Worm (Caenorhabditis elegans) whole organism, L2 larva: Measurements from ENCODE around the gene cox-11.

Source experiments
- C34F6.9 ChIP-seq: fragments of 150-350 bp; optimal IDR thresholded peaks from 2 replicates; lab custom pipeline; 2014; ENCODE audit warnings: missing biosample characterization, missing genetic modification characterization
- F13H6.1 ChIP-seq: sonication (generic microtip); optimal IDR thresholded peaks from 2 replicates; lab custom pipeline; 2016; ENCODE audit warnings: missing genetic modification characterization, missing compliant biosample characterization
- R02D3.7 ChIP-seq: fragments of 150-350 bp; optimal IDR thresholded peaks from 2 replicates; lab custom pipeline; 2014; ENCODE audit warnings: missing biosample characterization, missing genetic modification characterization
- Y55F3AM.14 ChIP-seq: fragments of 200-800 bp; sonication (Bioruptor generic); optimal IDR thresholded peaks from 2 replicates; lab custom pipeline; 2018; ENCODE audit warnings: mild to moderate bottlenecking, missing genetic modification characterization, missing compliant biosample characterization
- ZK546.5 ChIP-seq: sonication (generic microtip); optimal IDR thresholded peaks from 2 replicates; lab custom pipeline; 2017; ENCODE audit warnings: missing biosample characterization, missing genetic modification characterization
- alr-1 ChIP-seq: fragments of 150-350 bp; optimal IDR thresholded peaks from 2 replicates; lab custom pipeline; 2014; ENCODE audit warnings: missing biosample characterization, missing genetic modification characterization
- aly-2 ChIP-seq: fragments of 150-350 bp; optimal IDR thresholded peaks from 2 replicates; lab custom pipeline; 2014; ENCODE audit warnings: missing biosample characterization, missing genetic modification characterization
- ama-1 ChIP-seq: fragments of 150-350 bp; optimal IDR thresholded peaks from 2 replicates; lab custom pipeline; 2018; ENCODE audit warnings: inconsistent platforms
- blmp-1 ChIP-seq: sonication (generic microtip); optimal IDR thresholded peaks from 2 replicates; lab custom pipeline; 2017; ENCODE audit warnings: missing genetic modification characterization, mild to moderate bottlenecking, missing compliant biosample characterization, antibody characterized with exemption, moderate library complexity; ENCODE audit not compliant: insufficient read depth
- ceh-16 ChIP-seq: fragments of 150-350 bp; optimal IDR thresholded peaks from 2 replicates; lab custom pipeline; 2014; ENCODE audit warnings: missing biosample characterization, missing genetic modification characterization
- ceh-82 ChIP-seq: fragments of 150-350 bp; optimal IDR thresholded peaks from 2 replicates; lab custom pipeline; 2014; ENCODE audit warnings: missing biosample characterization, missing genetic modification characterization
- crh-2 ChIP-seq: sonication (generic microtip); optimal IDR thresholded peaks from 2 replicates; lab custom pipeline; 2017; ENCODE audit warnings: missing biosample characterization, missing genetic modification characterization
- dmd-4 ChIP-seq: sonication (generic microtip); optimal IDR thresholded peaks from 2 replicates; lab custom pipeline; 2017; ENCODE audit warnings: missing biosample characterization, missing genetic modification characterization
- egl-27 ChIP-seq: sonication (generic microtip); optimal IDR thresholded peaks from 3 replicates; lab custom pipeline; 2017; ENCODE audit warnings: missing biosample characterization, missing genetic modification reagents, missing genetic modification characterization
- elt-1 ChIP-seq: fragments of 150-350 bp; optimal IDR thresholded peaks from 2 replicates; lab custom pipeline; 2014; ENCODE audit warnings: missing biosample characterization, missing genetic modification characterization
- elt-3 ChIP-seq: sonication (generic microtip); optimal IDR thresholded peaks from 2 replicates; lab custom pipeline; 2017; ENCODE audit warnings: missing biosample characterization, missing genetic modification characterization
- fos-1 ChIP-seq: fragments of 150-350 bp; optimal IDR thresholded peaks from 2 replicates; lab custom pipeline; 2014; ENCODE audit warnings: missing biosample characterization, missing genetic modification characterization
- gmeb-1 ChIP-seq: fragments of 150-350 bp; optimal IDR thresholded peaks from 2 replicates; lab custom pipeline; 2014; ENCODE audit warnings: missing biosample characterization, missing genetic modification characterization
- lin-11 ChIP-seq: fragments of 150-350 bp; sonication (generic microtip); optimal IDR thresholded peaks from 2 replicates; lab custom pipeline; 2014; ENCODE audit warnings: missing biosample characterization, missing genetic modification characterization, inconsistent platforms, mixed read lengths
- lin-13 ChIP-seq: fragments of 150-350 bp; optimal IDR thresholded peaks from 2 replicates; lab custom pipeline; 2014; ENCODE audit warnings: missing biosample characterization, missing genetic modification reagents, missing genetic modification characterization
- lin-39 ChIP-seq: fragments of 150-350 bp; optimal IDR thresholded peaks from 2 replicates; lab custom pipeline; 2014; ENCODE audit warnings: missing biosample characterization, missing genetic modification reagents, missing genetic modification characterization
- lsy-2 ChIP-seq, 2 experiments: fragments of 150-350 bp in 1 of 2; sonication (generic microtip) in 1 of 2; optimal IDR thresholded peaks; 2 replicates each; lab custom pipeline; 2014 to 2017; ENCODE audit warnings: missing biosample characterization in 2 of 2, missing genetic modification characterization in 2 of 2
- mab-5 ChIP-seq: fragments of 150-350 bp; optimal IDR thresholded peaks from 2 replicates; lab custom pipeline; 2014; ENCODE audit warnings: missing biosample characterization, missing genetic modification characterization
- mbf-1 ChIP-seq: sonication (generic microtip); optimal IDR thresholded peaks from 2 replicates; lab custom pipeline; 2017; ENCODE audit warnings: missing biosample characterization, missing genetic modification characterization
- mdl-1 ChIP-seq, 2 experiments: fragments of 150-350 bp in 1 of 2; sonication (generic microtip) in 1 of 2; optimal IDR thresholded peaks; 2 replicates each; lab custom pipeline; 2017; ENCODE audit warnings: missing biosample characterization in 2 of 2, missing genetic modification characterization in 2 of 2
- nhr-10 ChIP-seq: sonication (generic microtip); optimal IDR thresholded peaks from 2 replicates; lab custom pipeline; 2017; ENCODE audit warnings: missing biosample characterization, missing genetic modification characterization
- nhr-11 ChIP-seq: fragments of 150-350 bp; optimal IDR thresholded peaks from 2 replicates; lab custom pipeline; 2014; ENCODE audit warnings: missing biosample characterization, missing genetic modification characterization
- nhr-12 ChIP-seq: fragments of 150-350 bp; optimal IDR thresholded peaks from 2 replicates; lab custom pipeline; 2014; ENCODE audit warnings: missing biosample characterization, missing genetic modification characterization
- nhr-129 ChIP-seq: fragments of 150-350 bp; optimal IDR thresholded peaks from 2 replicates; lab custom pipeline; 2014; ENCODE audit warnings: missing biosample characterization, missing genetic modification characterization
- nhr-21 ChIP-seq: fragments of 150-350 bp; optimal IDR thresholded peaks from 2 replicates; lab custom pipeline; 2014; ENCODE audit warnings: missing biosample characterization, missing genetic modification characterization
- nhr-23 ChIP-seq: fragments of 150-350 bp; optimal IDR thresholded peaks from 2 replicates; lab custom pipeline; 2014; ENCODE audit warnings: missing biosample characterization, missing genetic modification reagents, missing genetic modification characterization
- nhr-237 ChIP-seq: fragments of 150-350 bp; optimal IDR thresholded peaks from 2 replicates; lab custom pipeline; 2014; ENCODE audit warnings: missing biosample characterization, missing genetic modification characterization
- nhr-25 ChIP-seq: fragments of 150-350 bp; sonication (generic microtip); optimal IDR thresholded peaks from 3 replicates; lab custom pipeline; 2014; ENCODE audit warnings: missing biosample characterization, missing genetic modification characterization
- nhr-6 ChIP-seq: fragments of 150-350 bp; optimal IDR thresholded peaks from 2 replicates; lab custom pipeline; 2014; ENCODE audit warnings: missing biosample characterization, missing genetic modification characterization
- nhr-77 ChIP-seq: fragments of 150-350 bp; optimal IDR thresholded peaks from 2 replicates; lab custom pipeline; 2014; ENCODE audit warnings: missing biosample characterization, missing genetic modification characterization
- peb-1 ChIP-seq: fragments of 150-350 bp; optimal IDR thresholded peaks from 2 replicates; lab custom pipeline; 2014; ENCODE audit warnings: missing biosample characterization, missing genetic modification characterization
- sem-4 ChIP-seq: fragments of 150-350 bp; optimal IDR thresholded peaks from 2 replicates; lab custom pipeline; 2014; ENCODE audit warnings: missing biosample characterization, missing genetic modification reagents, missing genetic modification characterization
- skn-1 ChIP-seq: sonication (generic microtip); optimal IDR thresholded peaks from 2 replicates; lab custom pipeline; 2017; ENCODE audit warnings: missing biosample characterization, missing genetic modification characterization
- sma-3 ChIP-seq: sonication (generic microtip); optimal IDR thresholded peaks from 2 replicates; lab custom pipeline; 2016; ENCODE audit warnings: missing genetic modification reagents, missing genetic modification characterization, missing compliant biosample characterization
- sma-9 ChIP-seq, 2 experiments: fragments of 150-350 bp in 1 of 2; sonication (generic microtip) in 1 of 2; optimal IDR thresholded peaks; 2 replicates each; lab custom pipeline; 2014 to 2016; ENCODE audit warnings: missing genetic modification characterization in 2 of 2, mild to moderate bottlenecking in 1 of 2, missing biosample characterization in 1 of 2, missing compliant biosample characterization in 1 of 2, missing genetic modification reagents in 1 of 2, moderate library complexity in 1 of 2
- snpc-4 ChIP-seq: fragments of 150-350 bp; optimal IDR thresholded peaks from 2 replicates; lab custom pipeline; 2014; ENCODE audit warnings: missing biosample characterization, missing genetic modification characterization
- unc-39 ChIP-seq: fragments of 150-350 bp; optimal IDR thresholded peaks from 2 replicates; lab custom pipeline; 2014; ENCODE audit warnings: missing biosample characterization, missing genetic modification characterization
- unc-55 ChIP-seq: fragments of 150-350 bp; sonication (generic microtip); optimal IDR thresholded peaks from 3 replicates; lab custom pipeline; 2014; ENCODE audit warnings: missing biosample characterization, missing genetic modification reagents, missing genetic modification characterization
- unc-62 ChIP-seq: fragments of 150-350 bp; optimal IDR thresholded peaks from 2 replicates; lab custom pipeline; 2014; ENCODE audit warnings: missing biosample characterization, missing genetic modification reagents, missing genetic modification characterization
- zag-1 ChIP-seq: fragments of 150-350 bp; optimal IDR thresholded peaks from 2 replicates; lab custom pipeline; 2014; ENCODE audit warnings: missing biosample characterization, missing genetic modification characterization
- ztf-1 ChIP-seq: fragments of 200-800 bp; sonication (Bioruptor generic); conservative IDR thresholded peaks from 2 replicates; pipeline ENCODE4 v1.3.6; 2022; ENCODE audit warnings: missing genetic modification characterization, missing compliant biosample characterization
- ztf-11 ChIP-seq: sonication (generic microtip); optimal IDR thresholded peaks from 2 replicates; lab custom pipeline; 2017; ENCODE audit warnings: missing biosample characterization, missing genetic modification characterization
- ztf-4 ChIP-seq: fragments of 150-350 bp; optimal IDR thresholded peaks from 2 replicates; lab custom pipeline; 2014; ENCODE audit warnings: missing biosample characterization, missing genetic modification characterization

The cox-11 gene

DNA sequence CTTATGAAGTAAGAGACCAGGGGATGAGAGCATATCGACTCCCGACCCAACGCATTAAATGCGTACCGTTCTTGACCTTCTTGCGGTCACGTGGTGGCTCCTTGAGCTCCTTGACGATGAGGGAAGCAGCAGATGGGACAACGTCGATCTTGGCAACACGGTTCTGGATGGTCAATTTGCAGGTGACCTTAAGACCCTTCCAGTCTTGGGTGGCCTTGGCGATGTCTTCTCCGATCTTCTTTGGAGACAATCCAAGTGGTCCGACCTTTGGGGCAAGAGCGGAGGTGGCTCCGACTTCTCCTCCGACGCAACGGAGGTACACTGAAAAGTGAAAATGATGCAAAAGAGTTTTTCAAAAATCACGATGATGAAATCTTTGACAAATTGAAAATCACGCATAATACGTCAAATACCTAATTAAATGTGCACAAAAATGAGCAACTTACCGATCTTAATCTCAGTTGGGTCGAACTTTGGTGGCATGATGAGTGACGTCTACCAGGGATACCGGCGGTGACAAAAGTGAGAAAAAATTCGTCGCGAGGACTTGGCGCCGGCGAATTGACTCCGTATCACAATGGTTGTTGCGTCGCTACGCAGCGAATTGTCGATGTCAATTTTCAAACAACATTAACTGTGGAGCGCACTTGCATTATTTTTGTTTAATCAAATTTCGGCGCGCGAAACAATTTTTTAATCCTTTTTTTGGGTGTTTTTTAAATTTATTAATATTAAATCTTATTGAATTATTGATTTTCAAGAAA is 3.9 kb upstream of the cox-11 start, which contains the start of gene rpl-12:
Gene rpl-12, minus strand, starts transcription at position 574 of the 764 bp plus-strand sequence.
- no peak for TF ChIP-seq peb-1 (tag; lab: Kevin White, UChicago)
- peak; percentile 98 for TF ChIP-seq gmeb-1
- TF ChIP-seq C34F6.9 (tag; lab: Kevin White, UChicago): peak; percentile 99
- TF ChIP-seq sma-3 (GFP tag; lab: Kevin White, UChicago): peak; percentile 99
- peak; percentile 65 for TF ChIP-seq ztf-11 (tag; lab: Kevin White, UChicago)
- peak; percentile 97 for TF ChIP-seq fos-1 (tag; lab: Kevin White, UChicago)
- peak; percentile 100 for TF ChIP-seq unc-55 (GFP tag; lab: Kevin White, UChicago)
- TF ChIP-seq elt-3: no peak
- TF ChIP-seq sma-9 (GFP tag; optimal IDR thresholded peaks at IDR 0.05; lab: Kevin White, UChicago): peak; percentile 97
- TF ChIP-seq sma-9 (tag; optimal IDR thresholded peaks at IDR 0.05; lab: Kevin White, UChicago): no peak
- peak; percentile 89 for TF ChIP-seq ama-1 (lab: Kevin White, UChicago)
- peak; percentile 36 to 84 for TF ChIP-seq mdl-1 (tag; optimal IDR thresholded peaks at IDR 0.05; lab: Kevin White, UChicago)
- peak; percentile 83 for TF ChIP-seq lin-39 (tag; lab: Kevin White, UChicago)
- peak; percentile 95 for TF ChIP-seq blmp-1 (tag; lab: Kevin White, UChicago)
- no peak for TF ChIP-seq nhr-11 (tag; lab: Kevin White, UChicago)
- peak; percentile 73 for TF ChIP-seq nhr-12 (tag; lab: Kevin White, UChicago)
- TF ChIP-seq ZK546.5: peak; percentile 90
- TF ChIP-seq ceh-16 (tag; lab: Kevin White, UChicago): peak; percentile 96
- peak; percentile 2 for TF ChIP-seq alr-1
- TF ChIP-seq R02D3.7 (tag; lab: Kevin White, UChicago): peak; percentile 76
- TF ChIP-seq nhr-77 (tag; lab: Kevin White, UChicago): peak; percentile 85
- peak; percentile 97 for TF ChIP-seq nhr-6 (tag; lab: Kevin White, UChicago)
- TF ChIP-seq nhr-237 (tag; lab: Kevin White, UChicago): peak; percentile 89
- TF ChIP-seq nhr-129 (tag; lab: Kevin White, UChicago): peak; percentile 100
- peak; percentile 97 for TF ChIP-seq mab-5 (tag; lab: Kevin White, UChicago)
- peak; percentile 99 for TF ChIP-seq nhr-25 (tag; lab: Kevin White, UChicago)
- TF ChIP-seq ztf-1 (GFP tag; lab: Robert Waterston, UW): 0 out of 2 replicates have a peak, but pooled peaks have one; percentile 84
- TF ChIP-seq nhr-21: peak; percentile 99
- peak; percentile 23 for TF ChIP-seq elt-1
- peak; percentile 98 for TF ChIP-seq egl-27 (tag; lab: Kevin White, UChicago)
- peak; percentile 97 for TF ChIP-seq Y55F3AM.14 (GFP tag; lab: Kevin White, UChicago)
- peak; percentile 99 for TF ChIP-seq ztf-4 (tag; lab: Kevin White, UChicago)
- TF ChIP-seq lin-11 (tag; lab: Kevin White, UChicago): peak; percentile 99
- peak; percentile 46 for TF ChIP-seq mbf-1 (tag; lab: Kevin White, UChicago)
- TF ChIP-seq skn-1 (tag; lab: Kevin White, UChicago): peak; percentile 88
- peak; percentile 59 for TF ChIP-seq dmd-4 (tag; lab: Kevin White, UChicago)
- no peak for TF ChIP-seq nhr-23 (tag; lab: Kevin White, UChicago)
- TF ChIP-seq crh-2: peak; percentile 99
- peak; percentile 97 for TF ChIP-seq F13H6.1 (tag; lab: Kevin White, UChicago)
- TF ChIP-seq lin-13: peak; percentile 98
- peak; percentile 95 to 98 for TF ChIP-seq lsy-2 (tag; optimal IDR thresholded peaks at IDR 0.05; lab: Kevin White, UChicago)
- peak; percentile 65 for TF ChIP-seq unc-39
- peak; percentile 85 for TF ChIP-seq ceh-82 (tag; lab: Kevin White, UChicago)
- peak; percentile 98 for TF ChIP-seq sem-4 (tag; lab: Kevin White, UChicago)
- peak; percentile 91 for TF ChIP-seq snpc-4 (tag; lab: Kevin White, UChicago)
- no peak for TF ChIP-seq aly-2 (tag; lab: Kevin White, UChicago)
- peak; percentile 89 for TF ChIP-seq nhr-10 (tag; lab: Kevin White, UChicago)
- peak; percentile 78 for TF ChIP-seq unc-62 (GFP tag; lab: Kevin White, UChicago)
- TF ChIP-seq zag-1: peak; percentile 96
